Fruit fly (Drosophila melanogaster) whole organism, pupa: ENCODE measurements around the gene CG7912.
A peak's percentile ranks its signal among the peaks of the same experiment; 100 is the strongest.

Experiments
- CG10348 ChIP-seq: fragments of 200-800 bp; sonication (Bioruptor generic); IDR thresholded peaks from 2 replicates; pipeline ENCODE4 v1.3.6; 2022; ENCODE audit warnings: missing biosample characterization, missing genetic modification characterization
- CG12605 ChIP-seq: fragments of 200-800 bp; sonication (Bioruptor generic); IDR thresholded peaks from 2 replicates; pipeline ENCODE4 v1.3.6; 2022; ENCODE audit warnings: missing biosample characterization, missing genetic modification characterization
- CG14655 ChIP-seq: fragments of 200-800 bp; sonication (Bioruptor generic); optimal IDR thresholded peaks from 3 replicates; lab custom pipeline; 2017; ENCODE audit warnings: mild to moderate bottlenecking, missing biosample characterization, missing genetic modification reagents, missing genetic modification characterization
- CG15710 ChIP-seq: fragments of 200-800 bp; sonication (Bioruptor generic); optimal IDR thresholded peaks from 2 replicates; lab custom pipeline; 2018; ENCODE audit warnings: missing biosample characterization, mild to moderate bottlenecking, missing genetic modification characterization, moderate library complexity
- CG17806 ChIP-seq: fragments of 200-800 bp; sonication (Bioruptor generic); optimal IDR thresholded peaks from 2 replicates; lab custom pipeline; 2018; ENCODE audit warnings: missing biosample characterization, mild to moderate bottlenecking, missing genetic modification characterization, moderate library complexity
- CG32121 ChIP-seq: fragments of 200-800 bp; sonication (Bioruptor generic); IDR thresholded peaks from 2 replicates; pipeline ENCODE4 v1.3.6; 2022; ENCODE audit warnings: missing biosample characterization, missing genetic modification characterization
- CG34367 ChIP-seq: fragments of 200-800 bp; sonication (Bioruptor generic); optimal IDR thresholded peaks from 2 replicates; lab custom pipeline; 2018; ENCODE audit warnings: missing biosample characterization, mild to moderate bottlenecking, missing genetic modification characterization
- CG4496 ChIP-seq: fragments of 200-800 bp; sonication (Bioruptor generic); IDR thresholded peaks from 3 replicates; pipeline ENCODE4 v1.3.6; 2022; ENCODE audit warnings: missing biosample characterization, missing genetic modification characterization
- CG8159 ChIP-seq: fragments of 200-800 bp; sonication (Bioruptor generic); optimal IDR thresholded peaks from 3 replicates; lab custom pipeline; 2018; ENCODE audit warnings: missing biosample characterization, mild to moderate bottlenecking, missing genetic modification characterization, moderate library complexity
- CG9948 ChIP-seq: fragments of 200-800 bp; sonication (Bioruptor generic); optimal IDR thresholded peaks from 2 replicates; lab custom pipeline; 2018; ENCODE audit warnings: missing biosample characterization, mild to moderate bottlenecking, missing genetic modification characterization, moderate library complexity
- D1 ChIP-seq: fragments of 200-800 bp; sonication (Bioruptor generic); optimal IDR thresholded peaks from 2 replicates; lab custom pipeline; 2018; ENCODE audit warnings: missing biosample characterization, mild to moderate bottlenecking, missing genetic modification characterization, moderate library complexity
- EcR ChIP-seq: fragments of 200-800 bp; sonication (Bioruptor generic); optimal IDR thresholded peaks from 3 replicates; lab custom pipeline; 2019; ENCODE audit warnings: missing biosample characterization, missing genetic modification characterization, mild to moderate bottlenecking, moderate library complexity, missing genetic modification reagents
- Ets98B ChIP-seq: fragments of 200-800 bp; sonication (Bioruptor generic); IDR thresholded peaks from 2 replicates; pipeline ENCODE4 v1.3.6; 2022; ENCODE audit warnings: missing biosample characterization, missing genetic modification characterization
- Snoo ChIP-seq: fragments of 200-800 bp; sonication (Bioruptor generic); optimal IDR thresholded peaks from 3 replicates; lab custom pipeline; 2017; ENCODE audit warnings: missing biosample characterization, mild to moderate bottlenecking, missing genetic modification characterization, inconsistent platforms
- fd96Ca ChIP-seq: fragments of 200-800 bp; sonication (Bioruptor generic); IDR thresholded peaks from 3 replicates; pipeline ENCODE4 v1.3.6; 2022; ENCODE audit warnings: missing biosample characterization, missing genetic modification characterization

CG7912 gene

dm6 chr3R:29969347-29969746, 39.6 kb downstream of the CG7912 start, which contains the start of gene TkR99D:
TkR99D (minus strand) TSS chr3R:29969447.
- TF ChIP-seq EcR (GFP tag; lab: Kevin White, UChicago) = no peak

dm6 chr3R:29963102-29963501, 45.9 kb downstream of the CG7912 start:
- TF ChIP-seq fd96Ca (GFP tag; lab: Robert Waterston, UW) (no peak), Ets98B (GFP tag; lab: Robert Waterston, UW) (no peak), Snoo (tag; lab: Kevin White, UChicago) (no peak), CG10348 (no peak), CG14655 (GFP tag; lab: Kevin White, UChicago) (no peak), CG12605 (GFP tag; lab: Robert Waterston, UW) (no peak), CG4496 (GFP tag; lab: Robert Waterston, UW) (no peak), D1 (tag; lab: Kevin White, UChicago) (no peak), CG34367 (tag; lab: Kevin White, UChicago) (no peak), CG17806 (tag; lab: Kevin White, UChicago) (no peak), CG9948 (tag; lab: Kevin White, UChicago) (no peak), CG15710 (tag; lab: Kevin White, UChicago) (no peak), CG8159 (tag; lab: Kevin White, UChicago) (no peak), CG32121 (GFP tag; lab: Robert Waterston, UW) (no peak), EcR (GFP tag; lab: Kevin White, UChicago) (no peak)

DNA sequence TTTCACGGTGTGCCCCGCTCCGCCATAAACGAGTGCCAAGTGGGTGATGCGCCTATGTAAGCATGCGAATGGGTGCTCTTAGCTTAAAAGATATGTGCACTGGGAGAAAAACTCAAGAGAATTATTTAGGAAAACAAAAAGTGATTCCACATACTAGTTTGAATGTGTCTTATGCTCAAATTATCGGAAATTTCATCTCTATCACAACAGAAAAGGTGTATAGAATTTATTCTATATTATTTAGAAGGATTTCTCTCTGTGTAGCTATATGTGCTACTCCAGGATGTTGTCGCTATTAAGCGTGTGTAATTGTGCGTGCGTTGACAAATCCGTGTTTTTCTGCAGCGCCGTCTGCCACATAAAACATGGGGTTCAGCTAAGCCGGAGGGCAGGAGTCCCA, 49.7 kb downstream of the CG7912 start:
- TF ChIP-seq CG8159 (tag; lab: Kevin White, UChicago) = peak; percentile 34
- peak; percentile 9 for TF ChIP-seq CG14655 (GFP tag; lab: Kevin White, UChicago)
- peak; percentile 58; the same call in 2 of the 3 replicates for TF ChIP-seq CG4496 (GFP tag; lab: Robert Waterston, UW)
- no peak for TF ChIP-seq EcR (GFP tag; lab: Kevin White, UChicago)
- TF ChIP-seq D1 (tag; lab: Kevin White, UChicago) = no peak
- TF ChIP-seq, all 21 proteins: peak for 3
